Worm (Caenorhabditis elegans) whole organism, L1 larva: ENCODE data around the gene cwn-2.

Experiments used
- ama-1 ChIP-seq: fragments of 150-350 bp; optimal IDR thresholded peaks from 2 replicates; lab custom pipeline; 2014
- hlh-17 ChIP-seq: fragments of 200-800 bp; sonication (Bioruptor generic); optimal IDR thresholded peaks from 2 replicates; lab custom pipeline; 2018; ENCODE audit warnings: missing genetic modification characterization, mild to moderate bottlenecking, missing compliant biosample characterization, moderate library complexity, borderline replicate concordance
- xbp-1 ChIP-seq: sonication (generic microtip); optimal IDR thresholded peaks from 2 replicates; lab custom pipeline; 2016; ENCODE audit warnings: missing genetic modification characterization, missing compliant biosample characterization
- zip-4 ChIP-seq: fragments of 200-800 bp; sonication (Bioruptor generic); optimal IDR thresholded peaks from 2 replicates; lab custom pipeline; 2018; ENCODE audit warnings: mild to moderate bottlenecking, missing genetic modification characterization, moderate library complexity, missing compliant biosample characterization
- ztf-4 ChIP-seq: fragments of 150-350 bp; optimal IDR thresholded peaks from 2 replicates; lab custom pipeline; 2014; ENCODE audit warnings: missing biosample characterization, missing genetic modification characterization

- no peak for TF ChIP-seq hlh-17
- TF ChIP-seq ama-1 = no peak
- no peak for TF ChIP-seq xbp-1 (tag; lab: Kevin White, UChicago)
- no peak for TF ChIP-seq zip-4 (GFP tag; lab: Kevin White, UChicago)
- TF ChIP-seq ztf-4 (tag; lab: Kevin White, UChicago) = no peak
Measured at ce11 chrIV:10078003-10078402, 10.4 kb downstream of the cwn-2 start.
